Worm (Caenorhabditis elegans): ENCODE measurements around the gene C10E2.1.

Gene C10E2.1

ce11 chrX:16809689-16810088 is 47.1 kb downstream of the C10E2.1 start:
- TF ChIP-seq rnt-1 (tag; optimal IDR thresholded peaks at IDR 0.05) = no peak
- TF ChIP-seq ceh-6 (GFP tag; optimal IDR thresholded peaks at IDR 0.05) = no peak
- no peak for TF ChIP-seq zip-5 (tag; optimal IDR thresholded peaks at IDR 0.05)
- no peak for TF ChIP-seq ets-4 (tag; optimal IDR thresholded peaks at IDR 0.05)
- no peak for TF ChIP-seq pha-2 (tag; optimal IDR thresholded peaks at IDR 0.05)
- no peak for TF ChIP-seq sdc-2 (tag; optimal IDR thresholded peaks at IDR 0.05)
- no peak for TF ChIP-seq ceh-2 (tag; optimal IDR thresholded peaks at IDR 0.05)
- TF ChIP-seq eyg-1 (tag; optimal IDR thresholded peaks at IDR 0.05) = no peak
- no peak for TF ChIP-seq fax-1 (tag; optimal IDR thresholded peaks at IDR 0.05)
- TF ChIP-seq hlh-15 (tag; optimal IDR thresholded peaks at IDR 0.05) = no peak
- TF ChIP-seq gmeb-2 (tag; optimal IDR thresholded peaks at IDR 0.05) = no peak
- TF ChIP-seq pqm-1 (tag; optimal IDR thresholded peaks at IDR 0.05) = no peak
- TF ChIP-seq ztf-16 (tag; optimal IDR thresholded peaks at IDR 0.05) = no peak

ce11 chrX:16811974-16812373 is 49.3 kb downstream of the C10E2.1 start:
- TF ChIP-seq madf-2 (tag; optimal IDR thresholded peaks at IDR 0.05) (no peak), lim-6 (tag; optimal IDR thresholded peaks at IDR 0.05) (no peak), C08G9.2 (tag; optimal IDR thresholded peaks at IDR 0.05) (peak; percentile 34), unc-55 (GFP tag; optimal IDR thresholded peaks at IDR 0.05) (peak; percentile 39), ceh-18 (tag; optimal IDR thresholded peaks at IDR 0.05) (peak; percentile 37)

- no peak for TF ChIP-seq ceh-48 (tag; optimal IDR thresholded peaks at IDR 0.05)
- TF ChIP-seq nhr-11 (tag; optimal IDR thresholded peaks at IDR 0.05) = no peak
- no peak for TF ChIP-seq fkh-6 (tag; optimal IDR thresholded peaks at IDR 0.05)
- no peak for TF ChIP-seq unc-3 (GFP tag; conservative IDR thresholded peaks at IDR 0.05)
- no peak for TF ChIP-seq unc-3 (tag; optimal IDR thresholded peaks at IDR 0.05)
- TF ChIP-seq tbx-7 (tag; optimal IDR thresholded peaks at IDR 0.05) = no peak
- no peak for TF ChIP-seq tbx-2 (tag; optimal IDR thresholded peaks at IDR 0.05)
- no peak for TF ChIP-seq ceh-31 (tag; optimal IDR thresholded peaks at IDR 0.05)
- TF ChIP-seq K02D7.2 (tag; optimal IDR thresholded peaks at IDR 0.05) = no peak
Observed at ce11 chrX:16813148-16813547, 50.5 kb downstream of the C10E2.1 start.

ce11 chrX:16813606-16814330 is 51.1 kb downstream of the C10E2.1 start, which contains the start of gene cas-1:
TSS of gene cas-1 (minus strand) at chrX:16813656.
- TF ChIP-seq unc-55 (GFP tag; optimal IDR thresholded peaks at IDR 0.05) = peak; percentile 46
- TF ChIP-seq rnt-1 (tag; optimal IDR thresholded peaks at IDR 0.05) = peak; percentile 6
- no peak for TF ChIP-seq K09A11.1 (tag; optimal IDR thresholded peaks at IDR 0.05; ENCODE audit: insufficient read depth)
- TF ChIP-seq tbx-2 (tag; optimal IDR thresholded peaks at IDR 0.05) = peak; percentile 31
- TF ChIP-seq sdc-2 (tag; optimal IDR thresholded peaks at IDR 0.05) = peak; percentile 16

- TF ChIP-seq hlh-6 (tag; optimal IDR thresholded peaks at IDR 0.05) = no peak
- no peak for TF ChIP-seq lin-11 (tag; optimal IDR thresholded peaks at IDR 0.05)
- no peak for TF ChIP-seq fkh-6 (tag; optimal IDR thresholded peaks at IDR 0.05)
- no peak for TF ChIP-seq ref-2 (tag; optimal IDR thresholded peaks at IDR 0.05)
- no peak for TF ChIP-seq F13H6.1 (tag; optimal IDR thresholded peaks at IDR 0.05)
- TF ChIP-seq gmeb-2 (tag; optimal IDR thresholded peaks at IDR 0.05) = no peak
- TF ChIP-seq ceh-9 (tag; optimal IDR thresholded peaks at IDR 0.05) = no peak
- TF ChIP-seq eyg-1 (tag; optimal IDR thresholded peaks at IDR 0.05) = no peak
- TF ChIP-seq tbx-7 (tag; optimal IDR thresholded peaks at IDR 0.05) = no peak
- TF ChIP-seq sox-4 (tag; optimal IDR thresholded peaks at IDR 0.05) = no peak
Observed at ce11 chrX:16814913-16815312, 52.3 kb downstream of the C10E2.1 start.
